Worm (Caenorhabditis elegans): Measurements from ENCODE around the gene F54B3.4.

DNA sequence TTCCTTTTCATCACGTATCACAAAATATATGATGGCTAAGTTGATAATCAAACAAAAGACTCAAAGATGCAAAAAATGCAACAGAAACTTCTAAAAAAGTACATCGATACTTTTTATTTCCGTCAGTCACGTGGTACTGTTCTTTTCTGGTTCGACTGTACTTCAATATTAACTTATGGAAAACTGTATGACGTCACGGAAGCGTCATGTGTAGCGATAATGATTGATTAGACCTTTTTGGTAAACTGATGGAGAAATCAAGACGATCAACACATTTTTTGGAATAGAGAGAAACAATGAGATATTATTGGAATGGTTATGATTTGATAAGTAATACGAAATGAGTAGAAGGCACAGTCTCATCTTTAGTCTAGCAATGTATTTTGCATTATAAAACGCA is 23.3 kb upstream of the F54B3.4 start:
- TF ChIP-seq sem-2 (GFP tag; optimal IDR thresholded peaks at IDR 0.05) (no peak), elt-3 (tag; optimal IDR thresholded peaks at IDR 0.05) (no peak), mab-5 (tag; optimal IDR thresholded peaks at IDR 0.05) (no peak), snpc-4 (tag; optimal IDR thresholded peaks at IDR 0.05) (no peak)

Data from whole organism, mixed stage, embryonic.